Worm (Caenorhabditis elegans): ENCODE measurements around the gene col-142.

Gene col-142

ce11 chrV:6830755-6831227 lies at the start of gene col-142:
Gene col-142 (plus strand): TSS chrV:6831177.
- TF ChIP-seq nhr-129 (tag; optimal IDR thresholded peaks at IDR 0.05) (no peak), F13H6.1 (tag; optimal IDR thresholded peaks at IDR 0.05) (no peak), sma-3 (GFP tag; optimal IDR thresholded peaks at IDR 0.05) (peak; percentile 8), sma-9 (GFP tag; optimal IDR thresholded peaks at IDR 0.05) (no peak), sma-9 (tag; optimal IDR thresholded peaks at IDR 0.05) (no peak)

- TF ChIP-seq ama-1 (optimal IDR thresholded peaks at IDR 0.05) (no peak), egl-27 (tag; optimal IDR thresholded peaks at IDR 0.05) (no peak), snpc-4 (tag; optimal IDR thresholded peaks at IDR 0.05) (no peak), unc-55 (GFP tag; optimal IDR thresholded peaks at IDR 0.05) (no peak), ztf-1 (GFP tag; conservative IDR thresholded peaks at IDR 0.05) (no peak), gmeb-1 (tag; optimal IDR thresholded peaks at IDR 0.05) (no peak), aly-2 (tag; optimal IDR thresholded peaks at IDR 0.05) (no peak), nhr-11 (tag; optimal IDR thresholded peaks at IDR 0.05) (no peak), nhr-21 (tag; optimal IDR thresholded peaks at IDR 0.05) (no peak), ceh-82 (tag; optimal IDR thresholded peaks at IDR 0.05) (no peak), ceh-16 (tag; optimal IDR thresholded peaks at IDR 0.05) (no peak), alr-1 (tag; optimal IDR thresholded peaks at IDR 0.05) (no peak), ztf-11 (tag; optimal IDR thresholded peaks at IDR 0.05) (no peak), zag-1 (tag; optimal IDR thresholded peaks at IDR 0.05) (no peak), nhr-10 (tag; optimal IDR thresholded peaks at IDR 0.05) (no peak), nhr-23 (tag; optimal IDR thresholded peaks at IDR 0.05) (no peak), mbf-1 (tag; optimal IDR thresholded peaks at IDR 0.05) (no peak), sma-3 (GFP tag; optimal IDR thresholded peaks at IDR 0.05) (no peak)
Observed at ce11 chrV:6782260-6782659, 48.7 kb upstream of the col-142 start.

ce11 chrV:6783044-6783625 lies 47.8 kb upstream of the col-142 start:
- no peak for TF ChIP-seq sma-9 (GFP tag; optimal IDR thresholded peaks at IDR 0.05)
- no peak for TF ChIP-seq sma-9 (tag; optimal IDR thresholded peaks at IDR 0.05)
- TF ChIP-seq ztf-1 (GFP tag; conservative IDR thresholded peaks at IDR 0.05): no peak
- TF ChIP-seq snpc-4 (tag; optimal IDR thresholded peaks at IDR 0.05): no peak
- no peak for TF ChIP-seq fos-1 (tag; optimal IDR thresholded peaks at IDR 0.05)
- TF ChIP-seq ztf-11 (tag; optimal IDR thresholded peaks at IDR 0.05): no peak
- TF ChIP-seq aly-2 (tag; optimal IDR thresholded peaks at IDR 0.05): no peak
- TF ChIP-seq lin-13 (GFP tag; optimal IDR thresholded peaks at IDR 0.05): no peak
- no peak for TF ChIP-seq nhr-6 (tag; optimal IDR thresholded peaks at IDR 0.05)
- TF ChIP-seq gmeb-1 (tag; optimal IDR thresholded peaks at IDR 0.05): no peak
- TF ChIP-seq nhr-237 (tag; optimal IDR thresholded peaks at IDR 0.05): no peak
- no peak for TF ChIP-seq nhr-77 (tag; optimal IDR thresholded peaks at IDR 0.05)
- no peak for TF ChIP-seq lin-11 (tag; optimal IDR thresholded peaks at IDR 0.05)
- no peak for TF ChIP-seq sma-3 (GFP tag; optimal IDR thresholded peaks at IDR 0.05)
- TF ChIP-seq skn-1 (tag; optimal IDR thresholded peaks at IDR 0.05): no peak
- TF ChIP-seq Y55F3AM.14 (GFP tag; optimal IDR thresholded peaks at IDR 0.05): no peak
- no peak for TF ChIP-seq R02D3.7 (tag; optimal IDR thresholded peaks at IDR 0.05)
- TF ChIP-seq F13H6.1 (tag; optimal IDR thresholded peaks at IDR 0.05): no peak
- TF ChIP-seq C34F6.9 (tag; optimal IDR thresholded peaks at IDR 0.05): no peak
- no peak for TF ChIP-seq nhr-10 (tag; optimal IDR thresholded peaks at IDR 0.05)
- TF ChIP-seq ama-1 (optimal IDR thresholded peaks at IDR 0.05): no peak

ce11 chrV:6784853-6785492 lies 46.0 kb upstream of the col-142 start, which contains the start of the genes spn-4 and spe-39:
Gene spn-4 (minus strand): TSS chrV:6784903.
Gene spe-39 (plus strand): TSS chrV:6785451.
- peak; percentile 2 for TF ChIP-seq zag-1 (tag; optimal IDR thresholded peaks at IDR 0.05)
- no peak for TF ChIP-seq Y55F3AM.14 (GFP tag; optimal IDR thresholded peaks at IDR 0.05)
- TF ChIP-seq nhr-25 (tag; optimal IDR thresholded peaks at IDR 0.05): no peak
- no peak for TF ChIP-seq ama-1 (optimal IDR thresholded peaks at IDR 0.05)
- TF ChIP-seq R02D3.7 (tag; optimal IDR thresholded peaks at IDR 0.05): peak; percentile 45
- TF ChIP-seq ztf-4 (tag; optimal IDR thresholded peaks at IDR 0.05): no peak
- TF ChIP-seq F13H6.1 (tag; optimal IDR thresholded peaks at IDR 0.05): peak; percentile 74
- TF ChIP-seq lsy-2 (tag; optimal IDR thresholded peaks at IDR 0.05): peak; percentile 40 to 84
- TF ChIP-seq nhr-12 (tag; optimal IDR thresholded peaks at IDR 0.05): no peak
- TF ChIP-seq alr-1 (tag; optimal IDR thresholded peaks at IDR 0.05): no peak
- peak; percentile 3 for TF ChIP-seq snpc-4 (tag; optimal IDR thresholded peaks at IDR 0.05)
- TF ChIP-seq unc-62 (GFP tag; optimal IDR thresholded peaks at IDR 0.05): no peak
- no peak for TF ChIP-seq ceh-82 (tag; optimal IDR thresholded peaks at IDR 0.05)
- TF ChIP-seq nhr-11 (tag; optimal IDR thresholded peaks at IDR 0.05): no peak
- TF ChIP-seq nhr-77 (tag; optimal IDR thresholded peaks at IDR 0.05): no peak
- TF ChIP-seq lin-39 (tag; optimal IDR thresholded peaks at IDR 0.05): no peak
- TF ChIP-seq mdl-1 (tag; optimal IDR thresholded peaks at IDR 0.05): peak in 1 of 2 experiments; percentile 10
- peak; percentile 71 for TF ChIP-seq sma-3 (GFP tag; optimal IDR thresholded peaks at IDR 0.05)
- no peak for TF ChIP-seq nhr-10 (tag; optimal IDR thresholded peaks at IDR 0.05)
- TF ChIP-seq egl-27 (tag; optimal IDR thresholded peaks at IDR 0.05): peak; percentile 46
- TF ChIP-seq lin-13 (GFP tag; optimal IDR thresholded peaks at IDR 0.05): peak; percentile 64
- TF ChIP-seq elt-3 (tag; optimal IDR thresholded peaks at IDR 0.05): no peak
- TF ChIP-seq crh-2 (tag; optimal IDR thresholded peaks at IDR 0.05): peak; percentile 55
- no peak for TF ChIP-seq nhr-237 (tag; optimal IDR thresholded peaks at IDR 0.05)
- TF ChIP-seq nhr-129 (tag; optimal IDR thresholded peaks at IDR 0.05): peak; percentile 70
- TF ChIP-seq fos-1 (tag; optimal IDR thresholded peaks at IDR 0.05): peak; percentile 32
- TF ChIP-seq ztf-1 (GFP tag; conservative IDR thresholded peaks at IDR 0.05): no peak
- TF ChIP-seq gmeb-1 (tag; optimal IDR thresholded peaks at IDR 0.05): peak; percentile 96
- no peak for TF ChIP-seq dmd-4 (tag; optimal IDR thresholded peaks at IDR 0.05)
- no peak for TF ChIP-seq nhr-6 (tag; optimal IDR thresholded peaks at IDR 0.05)
- TF ChIP-seq lin-11 (tag; optimal IDR thresholded peaks at IDR 0.05): peak; percentile 71
- peak; percentile 38 for TF ChIP-seq ceh-16 (tag; optimal IDR thresholded peaks at IDR 0.05)
- peak; percentile 80 for TF ChIP-seq C34F6.9 (tag; optimal IDR thresholded peaks at IDR 0.05)
- peak; percentile 88 for TF ChIP-seq sma-9 (GFP tag; optimal IDR thresholded peaks at IDR 0.05)
- no peak for TF ChIP-seq sma-9 (tag; optimal IDR thresholded peaks at IDR 0.05)

Measured in whole organism, L2 larva.